Worm (Caenorhabditis elegans): Measurements from ENCODE around the gene R07B7.9.

ce11 chrV:12085867-12086634 lies 5.9 kb upstream of the R07B7.9 start:
- no peak for TF ChIP-seq ceh-36 (tag; optimal IDR thresholded peaks at IDR 0.05)
- no peak for TF ChIP-seq hmg-4 (GFP tag; optimal IDR thresholded peaks at IDR 0.05)
- TF ChIP-seq tbx-11 (GFP tag; IDR thresholded peaks at IDR 0.05) = no peak
- no peak for TF ChIP-seq flt-1 (GFP tag; IDR thresholded peaks at IDR 0.05)
